Worm (Caenorhabditis elegans) whole organism, L2 larva: ENCODE measurements around the gene E01G4.3.

Source experiments
- R02D3.7 ChIP-seq: fragments of 150-350 bp; optimal IDR thresholded peaks from 2 replicates; lab custom pipeline; 2014; ENCODE audit warnings: missing biosample characterization, missing genetic modification characterization
- ama-1 ChIP-seq: fragments of 150-350 bp; optimal IDR thresholded peaks from 2 replicates; lab custom pipeline; 2018; ENCODE audit warnings: inconsistent platforms
- dmd-4 ChIP-seq: sonication (generic microtip); optimal IDR thresholded peaks from 2 replicates; lab custom pipeline; 2017; ENCODE audit warnings: missing biosample characterization, missing genetic modification characterization
- nhr-10 ChIP-seq: sonication (generic microtip); optimal IDR thresholded peaks from 2 replicates; lab custom pipeline; 2017; ENCODE audit warnings: missing biosample characterization, missing genetic modification characterization
- unc-39 ChIP-seq: fragments of 150-350 bp; optimal IDR thresholded peaks from 2 replicates; lab custom pipeline; 2014; ENCODE audit warnings: missing biosample characterization, missing genetic modification characterization

- TF ChIP-seq R02D3.7 (tag; lab: Kevin White, UChicago) (no peak), dmd-4 (tag; lab: Kevin White, UChicago) (no peak), ama-1 (lab: Kevin White, UChicago) (peak; percentile 5), unc-39 (tag; lab: Kevin White, UChicago) (no peak), nhr-10 (tag; lab: Kevin White, UChicago) (no peak)
These were observed 7.8 kb upstream of the E01G4.3 start for ce11 chrII:13477230-13477629.
